Worm (Caenorhabditis elegans) whole organism, L4 larva: ENCODE results near the gene C34C12.9.

ENCODE experiments used
- D1046.2 ChIP-seq: fragments of 200-800 bp; sonication (Bioruptor generic); IDR thresholded peaks from 2 replicates; pipeline ENCODE4 v1.3.6; 2022; ENCODE audit warnings: missing genetic modification characterization, missing compliant biosample characterization
- F44E2.7 ChIP-seq: fragments of 200-800 bp; sonication (Bioruptor generic); IDR thresholded peaks from 2 replicates; pipeline ENCODE4 v2.1.2; 2022; ENCODE audit warnings: missing genetic modification characterization, missing compliant biosample characterization
- T20F7.1 ChIP-seq: fragments of 200-800 bp; sonication (Bioruptor generic); optimal IDR thresholded peaks from 2 replicates; lab custom pipeline; 2018; ENCODE audit warnings: mild to moderate bottlenecking, missing genetic modification characterization, missing compliant biosample characterization
- Y5F2A.4 ChIP-seq: fragments of 200-800 bp; sonication (Bioruptor generic); optimal IDR thresholded peaks from 2 replicates; lab custom pipeline; 2018; ENCODE audit warnings: mild to moderate bottlenecking, missing genetic modification characterization, missing compliant biosample characterization
- Y75B8A.6 ChIP-seq: fragments of 200-800 bp; sonication (Bioruptor generic); IDR thresholded peaks from 2 replicates; pipeline ENCODE4 v1.3.6; 2022; ENCODE audit warnings: missing genetic modification reagents, missing genetic modification characterization, missing compliant biosample characterization
- aha-1 ChIP-seq: fragments of 150-350 bp; peaks from one replicate; lab custom pipeline; 2014; ENCODE audit warnings: missing biosample characterization, missing genetic modification characterization
- attf-4 ChIP-seq: sonication (generic microtip); optimal IDR thresholded peaks from 3 replicates; lab custom pipeline; 2017; ENCODE audit warnings: missing biosample characterization, missing genetic modification characterization
- ceh-20 ChIP-seq: fragments of 200-800 bp; sonication (Bioruptor generic); IDR thresholded peaks from 2 replicates; pipeline ENCODE4 v1.3.6; 2022; ENCODE audit warnings: missing genetic modification reagents, missing genetic modification characterization, missing compliant biosample characterization
- ceh-62 ChIP-seq: sonication (generic microtip); optimal IDR thresholded peaks from 2 replicates; lab custom pipeline; 2017; ENCODE audit warnings: missing biosample characterization, missing genetic modification characterization
- cey-2 ChIP-seq: sonication (generic microtip); optimal IDR thresholded peaks from 3 replicates; lab custom pipeline; 2017; ENCODE audit warnings: missing genetic modification characterization, mild to moderate bottlenecking, missing compliant biosample characterization, antibody characterized with exemption, borderline replicate concordance; ENCODE audit not compliant: insufficient read depth
- ctbp-1 ChIP-seq: fragments of 200-800 bp; sonication (Bioruptor generic); IDR thresholded peaks from 2 replicates; pipeline ENCODE4 v1.3.6; 2022; ENCODE audit warnings: missing genetic modification reagents, missing genetic modification characterization, missing compliant biosample characterization
- daf-12 ChIP-seq: fragments of 150-350 bp; optimal IDR thresholded peaks from 2 replicates; lab custom pipeline; 2014; ENCODE audit warnings: missing biosample characterization, missing genetic modification reagents, missing genetic modification characterization
- daf-16 ChIP-seq, 3 experiments: sonication (generic microtip); optimal IDR thresholded peaks; 2 replicates each; lab custom pipeline; 2016 to 2017; ENCODE audit warnings: missing genetic modification characterization in 3 of 3, missing genetic modification reagents in 3 of 3, mild to moderate bottlenecking in 2 of 3, missing compliant biosample characterization in 2 of 3, missing biosample characterization in 1 of 3, moderate library complexity in 1 of 3
- daf-8 ChIP-seq: fragments of 200-800 bp; sonication (Bioruptor generic); IDR thresholded peaks from 2 replicates; pipeline ENCODE4 v1.3.6; 2022; ENCODE audit warnings: missing genetic modification characterization, missing compliant biosample characterization
- dmd-6 ChIP-seq: fragments of 200-800 bp; sonication (Bioruptor generic); IDR thresholded peaks from 2 replicates; pipeline ENCODE4 v1.3.6; 2022; ENCODE audit warnings: missing genetic modification reagents, missing genetic modification characterization, missing compliant biosample characterization
- dmd-8 ChIP-seq: fragments of 200-800 bp; sonication (Bioruptor generic); IDR thresholded peaks from 2 replicates; pipeline ENCODE4 v1.3.6; 2022; ENCODE audit warnings: missing genetic modification characterization, missing compliant biosample characterization
- duxl-1 ChIP-seq: sonication (generic microtip); optimal IDR thresholded peaks from 2 replicates; lab custom pipeline; 2016; ENCODE audit warnings: mild to moderate bottlenecking, missing genetic modification characterization, moderate library complexity, missing compliant biosample characterization; ENCODE audit not compliant: poor library complexity
- dve-1 ChIP-seq: sonication (generic microtip); optimal IDR thresholded peaks from 2 replicates; lab custom pipeline; 2017; ENCODE audit warnings: antibody characterized with exemption, mild to moderate bottlenecking, missing genetic modification characterization, missing compliant biosample characterization; ENCODE audit not compliant: insufficient read depth
- fkh-10 ChIP-seq: fragments of 150-350 bp; optimal IDR thresholded peaks from 2 replicates; lab custom pipeline; 2014; ENCODE audit warnings: missing biosample characterization, missing genetic modification reagents, missing genetic modification characterization
- hlh-11 ChIP-seq: fragments of 200-800 bp; sonication (Bioruptor generic); optimal IDR thresholded peaks from 2 replicates; lab custom pipeline; 2018; ENCODE audit warnings: mild to moderate bottlenecking, missing genetic modification characterization, missing compliant biosample characterization
- hmg-1.1 ChIP-seq: fragments of 200-800 bp; sonication (Bioruptor generic); IDR thresholded peaks from 2 replicates; pipeline ENCODE4 v1.3.6; 2022; ENCODE audit warnings: missing genetic modification reagents, missing genetic modification characterization, missing compliant biosample characterization
- jun-1 ChIP-seq: fragments of 150-350 bp; optimal IDR thresholded peaks from 2 replicates; lab custom pipeline; 2014; ENCODE audit warnings: missing biosample characterization, missing genetic modification reagents, missing genetic modification characterization
- lim-7 ChIP-seq: fragments of 200-800 bp; sonication (Bioruptor generic); IDR thresholded peaks from 2 replicates; pipeline ENCODE4 v1.3.6; 2022; ENCODE audit warnings: missing genetic modification characterization, missing compliant biosample characterization
- lin-1 ChIP-seq: fragments of 200-800 bp; sonication (Bioruptor generic); IDR thresholded peaks from 2 replicates; pipeline ENCODE4 v1.3.6; 2022; ENCODE audit warnings: missing genetic modification reagents, missing genetic modification characterization, missing compliant biosample characterization
- lin-15B ChIP-seq: fragments of 150-350 bp; sonication (generic microtip); optimal IDR thresholded peaks from 3 replicates; lab custom pipeline; 2014; ENCODE audit warnings: missing biosample characterization, missing genetic modification characterization
- lin-38 ChIP-seq: fragments of 200-800 bp; sonication (Bioruptor generic); IDR thresholded peaks from 2 replicates; pipeline ENCODE4 v1.3.6; 2022; ENCODE audit warnings: missing genetic modification reagents, missing genetic modification characterization, missing compliant biosample characterization
- lin-39 ChIP-seq: fragments of 150-350 bp; optimal IDR thresholded peaks from 2 replicates; lab custom pipeline; 2014; ENCODE audit warnings: missing biosample characterization, missing genetic modification reagents, missing genetic modification characterization
- lsy-2 ChIP-seq, 2 experiments: fragments of 150-350 bp in 1 of 2; sonication (generic microtip) in 1 of 2; optimal IDR thresholded peaks; 2 replicates each; lab custom pipeline; 2014 to 2017; ENCODE audit warnings: missing biosample characterization in 2 of 2, missing genetic modification characterization in 2 of 2
- madf-9 ChIP-seq: fragments of 200-800 bp; sonication (Bioruptor generic); conservative IDR thresholded peaks from 2 replicates; pipeline ENCODE4 v1.3.6; 2022; ENCODE audit warnings: missing genetic modification reagents, missing genetic modification characterization, missing compliant biosample characterization
- mdt-29 ChIP-seq: fragments of 200-800 bp; sonication (Bioruptor generic); IDR thresholded peaks from 2 replicates; pipeline ENCODE4 v1.3.6; 2022; ENCODE audit warnings: missing genetic modification reagents, missing genetic modification characterization, missing compliant biosample characterization
- mep-1 ChIP-seq: fragments of 150-350 bp; sonication (generic microtip); optimal IDR thresholded peaks from 3 replicates; lab custom pipeline; 2014; ENCODE audit warnings: missing biosample characterization, missing genetic modification characterization
- mxl-3 ChIP-seq: fragments of 200-800 bp; sonication (Bioruptor generic); optimal IDR thresholded peaks from 2 replicates; lab custom pipeline; 2018; ENCODE audit warnings: mild to moderate bottlenecking, missing genetic modification characterization, missing compliant biosample characterization
- nhr-10 ChIP-seq: fragments of 150-350 bp; optimal IDR thresholded peaks from 2 replicates; lab custom pipeline; 2014; ENCODE audit warnings: missing biosample characterization, missing genetic modification characterization
- nhr-25 ChIP-seq: sonication (generic microtip); optimal IDR thresholded peaks from 2 replicates; lab custom pipeline; 2017; ENCODE audit warnings: missing genetic modification characterization, mild to moderate bottlenecking, missing compliant biosample characterization, antibody characterized with exemption, moderate library complexity, borderline replicate concordance; ENCODE audit not compliant: insufficient read depth
- nhr-28 ChIP-seq: fragments of 150-350 bp; optimal IDR thresholded peaks from 2 replicates; lab custom pipeline; 2014; ENCODE audit warnings: missing biosample characterization, missing genetic modification characterization
- nhr-48 ChIP-seq: sonication (generic microtip); optimal IDR thresholded peaks from 2 replicates; lab custom pipeline; 2016; ENCODE audit warnings: mild to moderate bottlenecking, missing genetic modification characterization, missing compliant biosample characterization
- nhr-6 ChIP-seq: fragments of 150-350 bp; optimal IDR thresholded peaks from 2 replicates; lab custom pipeline; 2014; ENCODE audit warnings: missing biosample characterization, missing genetic modification characterization
- nhr-76 ChIP-seq: fragments of 150-350 bp; optimal IDR thresholded peaks from 2 replicates; lab custom pipeline; 2014; ENCODE audit warnings: missing biosample characterization, missing genetic modification characterization
- nhr-77 ChIP-seq: fragments of 150-350 bp; optimal IDR thresholded peaks from 2 replicates; lab custom pipeline; 2014; ENCODE audit warnings: missing biosample characterization, missing genetic modification characterization
- php-3 ChIP-seq: fragments of 200-800 bp; sonication (Bioruptor generic); IDR thresholded peaks from 2 replicates; pipeline ENCODE4 v1.3.6; 2022; ENCODE audit warnings: missing genetic modification reagents, missing genetic modification characterization, missing compliant biosample characterization
- set-16 ChIP-seq: fragments of 200-800 bp; sonication (Bioruptor generic); IDR thresholded peaks from 2 replicates; pipeline ENCODE4 v1.3.6; 2022; ENCODE audit warnings: missing genetic modification reagents, missing genetic modification characterization, missing compliant biosample characterization
- tag-97 ChIP-seq: fragments of 200-800 bp; sonication (Bioruptor generic); IDR thresholded peaks from 2 replicates; pipeline ENCODE4 v1.3.6; 2022; ENCODE audit warnings: missing genetic modification characterization, missing compliant biosample characterization
- tra-1 ChIP-seq: fragments of 200-800 bp; sonication (Bioruptor generic); IDR thresholded peaks from 2 replicates; pipeline ENCODE4 v1.3.6; 2022; ENCODE audit warnings: missing genetic modification reagents, missing genetic modification characterization, missing compliant biosample characterization
- unc-62 ChIP-seq, 3 experiments: fragments of 150-350 bp in 1 of 3; sonication (generic microtip); optimal IDR thresholded peaks in 2 of 3; peaks in 1 of 3; 1 replicate in 1 of 3; 2 replicates in 2 of 3; lab custom pipeline; 2014 to 2017; ENCODE audit warnings: missing biosample characterization in 3 of 3, missing genetic modification characterization in 3 of 3, missing genetic modification reagents in 3 of 3, missing genotype in 1 of 3
- vab-7 ChIP-seq: fragments of 200-800 bp; sonication (Bioruptor generic); IDR thresholded peaks from 2 replicates; pipeline ENCODE4 v1.3.6; 2022; ENCODE audit warnings: missing genetic modification reagents, missing genetic modification characterization, missing compliant biosample characterization
- zfp-2 ChIP-seq: sonication (generic microtip); optimal IDR thresholded peaks from 2 replicates; lab custom pipeline; 2016; ENCODE audit warnings: mild to moderate bottlenecking, missing genetic modification characterization, missing compliant biosample characterization
- zip-11 ChIP-seq: fragments of 200-800 bp; sonication (Bioruptor generic); IDR thresholded peaks from 2 replicates; pipeline ENCODE4 v1.3.6; 2022; ENCODE audit warnings: missing genetic modification characterization, missing compliant biosample characterization

C34C12.9 gene

ce11 chrIII:3475497-3475896, at the start of gene C34C12.9:
Gene C34C12.9 (minus strand): TSS chrIII:3475512.
- peak; percentile 66 for TF ChIP-seq dmd-6 (GFP tag; lab: Robert Waterston, UW)
- no peak for TF ChIP-seq nhr-76 (tag; lab: Kevin White, UChicago)
- TF ChIP-seq lin-1 (GFP tag; lab: Robert Waterston, UW): peak; percentile 93
- peak; percentile 39 for TF ChIP-seq aha-1 (tag; lab: Kevin White, UChicago)
- peak; percentile 17 for TF ChIP-seq dve-1 (tag; lab: Kevin White, UChicago)
- peak; percentile 35 for TF ChIP-seq nhr-28 (tag; lab: Kevin White, UChicago)
- TF ChIP-seq lim-7 (GFP tag; lab: Robert Waterston, UW): no peak
- peak; percentile 16 for TF ChIP-seq hlh-11 (tag; lab: Kevin White, UChicago)
- TF ChIP-seq daf-16 (GFP tag; optimal IDR thresholded peaks at IDR 0.05; lab: Kevin White, UChicago): no peak
- TF ChIP-seq daf-16 (tag; optimal IDR thresholded peaks at IDR 0.05; lab: Kevin White, UChicago): peak; percentile 10

DNA sequence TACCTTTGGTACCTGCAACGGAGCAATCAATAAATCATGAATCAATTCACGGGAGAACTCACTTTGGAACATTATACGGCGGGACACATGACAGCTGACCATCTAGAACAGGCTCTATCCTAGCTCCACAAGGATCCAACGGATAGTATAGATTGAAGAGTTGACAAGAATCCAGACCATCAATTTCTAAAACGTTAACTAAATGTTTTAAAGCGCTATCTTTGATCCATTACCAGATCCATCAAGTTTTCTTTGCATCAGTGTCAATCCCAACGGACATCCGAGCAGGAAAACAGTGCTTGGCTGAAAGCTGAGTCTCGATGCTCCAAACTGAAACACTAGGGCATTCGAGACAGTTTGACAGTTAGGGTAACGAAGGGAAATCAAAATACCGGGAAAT, 48.1 kb upstream of the C34C12.9 start:
- no peak for TF ChIP-seq nhr-48 (tag; lab: Kevin White, UChicago)
- TF ChIP-seq zip-11 (GFP tag; lab: Robert Waterston, UW): no peak
- TF ChIP-seq unc-62 (GFP tag; optimal IDR thresholded peaks at IDR 0.05 in 1 of 2; lab: Kevin White, UChicago): peak in 1 of 2 experiments; percentile 97
- TF ChIP-seq unc-62 (tag; optimal IDR thresholded peaks at IDR 0.05; lab: Kevin White, UChicago): no peak
- TF ChIP-seq ceh-20 (GFP tag; lab: Robert Waterston, UW): no peak
- no peak for TF ChIP-seq Y5F2A.4 (GFP tag; lab: Kevin White, UChicago)
- no peak for TF ChIP-seq madf-9 (GFP tag; lab: Robert Waterston, UW)

DNA sequence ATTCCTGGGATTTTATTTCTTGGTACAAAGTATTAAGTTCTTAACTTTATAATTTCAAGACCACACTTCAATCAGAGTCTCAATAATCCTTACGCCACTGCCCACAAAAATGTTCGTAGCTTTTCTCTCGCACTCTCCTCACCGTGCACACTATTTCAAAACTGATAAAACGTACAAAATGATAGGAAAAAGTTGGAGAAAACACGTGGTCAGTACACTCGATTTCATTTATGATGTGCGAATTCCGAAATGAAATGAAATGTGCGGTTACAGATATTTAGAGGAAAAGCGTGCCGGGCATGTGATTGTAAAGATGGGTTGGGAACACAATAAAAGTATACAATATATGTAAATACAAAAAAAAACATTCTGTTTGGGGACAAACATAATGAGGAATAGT, 45.1 kb upstream of the C34C12.9 start:
- TF ChIP-seq nhr-10 (tag; lab: Kevin White, UChicago) (no peak), ctbp-1 (GFP tag; lab: Robert Waterston, UW) (no peak), nhr-6 (tag; lab: Kevin White, UChicago) (no peak), lsy-2 (tag; optimal IDR thresholded peaks at IDR 0.05; lab: Kevin White, UChicago) (peak in 1 of 2 experiments; percentile 18), tra-1 (GFP tag; lab: Robert Waterston, UW) (no peak), php-3 (GFP tag; lab: Robert Waterston, UW) (peak; percentile 52; the same call in 1 of the 2 replicates), set-16 (GFP tag; lab: Robert Waterston, UW) (no peak), mdt-29 (GFP tag; lab: Robert Waterston, UW) (no peak), attf-4 (tag; lab: Kevin White, UChicago) (no peak), daf-8 (GFP tag; lab: Robert Waterston, UW) (no peak), lin-38 (GFP tag; lab: Robert Waterston, UW) (no peak), dmd-8 (GFP tag; lab: Robert Waterston, UW) (no peak), Y75B8A.6 (no peak), D1046.2 (GFP tag; lab: Robert Waterston, UW) (no peak), T20F7.1 (GFP tag; lab: Kevin White, UChicago) (no peak), F44E2.7 (GFP tag; lab: Robert Waterston, UW) (no peak), vab-7 (GFP tag; lab: Robert Waterston, UW) (no peak), cey-2 (tag; lab: Kevin White, UChicago) (no peak), lin-39 (tag; lab: Kevin White, UChicago) (no peak), fkh-10 (no peak), mxl-3 (GFP tag; lab: Kevin White, UChicago) (peak; percentile 79), nhr-25 (tag; lab: Kevin White, UChicago) (no peak), zfp-2 (no peak), nhr-77 (tag; lab: Kevin White, UChicago) (no peak), lin-15B (tag; lab: Kevin White, UChicago) (no peak), mep-1 (tag; lab: Kevin White, UChicago) (no peak), tag-97 (GFP tag; lab: Robert Waterston, UW) (no peak), hmg-1.1 (no peak), daf-12 (tag; lab: Kevin White, UChicago) (no peak), jun-1 (tag; lab: Kevin White, UChicago) (no peak), ceh-62 (no peak), duxl-1 (tag; lab: Kevin White, UChicago) (no peak), hlh-11 (tag; lab: Kevin White, UChicago) (peak; percentile 74)
